Fruit fly (Drosophila melanogaster) whole organism: Measurements from ENCODE around the gene CG11811.

Source experiments
- CG8478 ChIP-seq: fragments of >200 bp; optimal IDR thresholded peaks from 2 replicates; lab custom pipeline; 2018; ENCODE audit warnings: inconsistent platforms
- Dll ChIP-seq: fragments of >200 bp; optimal IDR thresholded peaks from 2 replicates; lab custom pipeline; 2017
- EcR ChIP-seq, 2 experiments: fragments of >200 bp; optimal IDR thresholded peaks; 2 replicates each; lab custom pipeline; 2017; ENCODE audit warnings: missing biosample characterization in 2 of 2, missing genetic modification characterization in 2 of 2, missing genetic modification reagents in 2 of 2
- psq ChIP-seq: fragments of >200 bp; optimal IDR thresholded peaks from 2 replicates; lab custom pipeline; 2017
- usp ChIP-seq: fragments of >200 bp; optimal IDR thresholded peaks from 2 replicates; lab custom pipeline; 2017; ENCODE audit warnings: missing biosample characterization, missing genetic modification characterization, mixed read lengths

- no peak for TF ChIP-seq psq (lab: Kevin White, UChicago)
- TF ChIP-seq usp (GFP tag; lab: Kevin White, UChicago), result no peak
- TF ChIP-seq CG8478, result no peak
- TF ChIP-seq Dll (lab: Kevin White, UChicago), result no peak
- TF ChIP-seq EcR (GFP tag; optimal IDR thresholded peaks at IDR 0.05; lab: Kevin White, UChicago), result no peak
Observed at dm6 chr3L:10659993-10660743, 30.7 kb upstream of the CG11811 start.
